Fruit fly (Drosophila melanogaster): ENCODE results near the gene Naa15-16.

Gene Naa15-16

DNA sequence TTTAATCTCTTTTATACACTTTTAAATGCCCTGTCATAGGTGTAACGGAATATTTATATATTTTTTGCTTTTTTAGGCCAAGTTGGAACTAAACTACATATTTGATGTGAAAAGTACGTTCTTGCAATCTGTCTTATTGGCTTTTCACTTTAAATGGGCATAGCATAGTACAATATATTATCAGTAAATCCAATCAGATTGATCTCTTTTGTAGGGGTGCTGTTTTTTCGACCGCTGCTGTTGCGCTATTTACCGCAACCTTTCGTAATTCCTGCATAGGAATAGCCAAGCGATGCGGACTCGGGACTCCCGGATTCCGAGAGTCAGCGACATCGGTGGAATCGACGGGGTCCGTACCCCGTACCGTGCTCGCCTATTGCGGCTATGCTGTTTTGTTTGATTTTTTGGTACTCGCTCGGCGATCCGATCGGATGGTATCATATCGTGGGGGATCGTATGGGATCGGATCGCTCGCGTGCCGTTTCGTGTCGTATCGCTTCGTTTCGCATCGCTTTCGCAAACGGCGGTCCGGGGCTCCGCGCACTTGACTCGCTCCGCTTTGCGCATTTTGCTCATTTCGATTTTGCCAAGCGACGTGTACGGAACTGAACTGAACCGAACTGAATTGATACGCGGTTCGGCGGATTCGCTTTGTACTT lies 18.1 kb downstream of the Naa15-16 start (continued):
- TF ChIP-seq Ets65A (GFP tag) (no peak), CG13894 (tag; optimal IDR thresholded peaks at IDR 0.05) (peak; percentile 95), CG11695 (GFP tag; IDR thresholded peaks at IDR 0.05) (no peak), slbo (GFP tag; IDR thresholded peaks at IDR 0.05) (peak; percentile 60), eyg (GFP tag; optimal IDR thresholded peaks at IDR 0.05) (no peak), CG7556 (GFP tag; optimal IDR thresholded peaks at IDR 0.05) (no peak), Hmr (GFP tag; optimal IDR thresholded peaks at IDR 0.05) (peak; percentile 63), mam (GFP tag; optimal IDR thresholded peaks at IDR 0.05) (no peak), CG6272 (GFP tag; IDR thresholded peaks at IDR 0.05) (no peak), tna (GFP tag; IDR thresholded peaks at IDR 0.05; ENCODE audit: partially characterized antibody) (no peak), CG11093 (GFP tag; IDR thresholded peaks at IDR 0.05) (no peak), NC2α (GFP tag; optimal IDR thresholded peaks at IDR 0.05) (no peak), Nf-YA (GFP tag; IDR thresholded peaks at IDR 0.05) (no peak), sisA (GFP tag; IDR thresholded peaks at IDR 0.05) (no peak), CG10462 (GFP tag; optimal IDR thresholded peaks at IDR 0.05) (no peak), abd-A (tag; optimal IDR thresholded peaks at IDR 0.05) (peak; percentile 1), CG34224 (GFP tag; IDR thresholded peaks at IDR 0.05; ENCODE audit: partially characterized antibody) (0 out of 3 replicates have a peak, but pooled peaks have one; percentile 9), Fer2 (tag; optimal IDR thresholded peaks at IDR 0.05) (no peak), salm (tag; optimal IDR thresholded peaks at IDR 0.05) (no peak), CG6254 (GFP tag; optimal IDR thresholded peaks at IDR 0.05) (no peak), CG3407 (GFP tag; optimal IDR thresholded peaks at IDR 0.05) (no peak), CG10267 (tag; optimal IDR thresholded peaks at IDR 0.05) (no peak), CG1832 (GFP tag; optimal IDR thresholded peaks at IDR 0.05) (no peak), gsb-n (tag; optimal IDR thresholded peaks at IDR 0.05) (no peak), sim (GFP tag; IDR thresholded peaks at IDR 0.05) (no peak), ro (GFP tag; IDR thresholded peaks at IDR 0.05) (no peak), Rx (GFP tag; IDR thresholded peaks at IDR 0.05) (0 out of 2 replicates have a peak, but pooled peaks have one; percentile 12), CG4617 (GFP tag; optimal IDR thresholded peaks at IDR 0.05; ENCODE audit: borderline replicate concordance) (no peak), CG42726 (GFP tag; IDR thresholded peaks at IDR 0.05; ENCODE audit: partially characterized antibody) (peak; percentile 29; the same call in 1 of the 2 replicates), pnt (GFP tag; optimal IDR thresholded peaks at IDR 0.05) (no peak), CG17912 (GFP tag; optimal IDR thresholded peaks at IDR 0.05) (no peak), CG14441 (GFP tag; IDR thresholded peaks at IDR 0.05) (0 out of 2 replicates have a peak, but pooled peaks have one; percentile 5), Bgb (GFP tag; IDR thresholded peaks at IDR 0.05; ENCODE audit: partially characterized antibody) (peak; percentile 43; the same call in 1 of the 2 replicates), emc (GFP tag; optimal IDR thresholded peaks at IDR 0.05) (no peak), cad (GFP tag; optimal IDR thresholded peaks at IDR 0.05) (no peak), ttk (GFP tag; IDR thresholded peaks at IDR 0.05) (no peak), CG11247 (GFP tag; IDR thresholded peaks at IDR 0.05) (no peak), z (GFP tag; IDR thresholded peaks at IDR 0.05) (no peak), Sin3A (optimal IDR thresholded peaks at IDR 0.05) (no peak), CG31441 (GFP tag; IDR thresholded peaks at IDR 0.05) (no peak), pfk (GFP tag; optimal IDR thresholded peaks at IDR 0.05) (peak; percentile 80), CG10959 (GFP tag; IDR thresholded peaks at IDR 0.05) (no peak), CG14050 (GFP tag; IDR thresholded peaks at IDR 0.05) (no peak), Optix (GFP tag; IDR thresholded peaks at IDR 0.05) (no peak), B-H1 (GFP tag; IDR thresholded peaks at IDR 0.05) (no peak), CG10147 (GFP tag; optimal IDR thresholded peaks at IDR 0.05) (no peak), CG1792 (GFP tag; optimal IDR thresholded peaks at IDR 0.05) (no peak), rib (GFP tag; IDR thresholded peaks at IDR 0.05) (peak; percentile 85), CG2116 (GFP tag; optimal IDR thresholded peaks at IDR 0.05) (no peak), crol (GFP tag; IDR thresholded peaks at IDR 0.05) (no peak), CG8388 (GFP tag; optimal IDR thresholded peaks at IDR 0.05) (no peak)

Data from whole organism, embryonic.